Worm (Caenorhabditis elegans) whole organism, early embryonic: ENCODE results near the gene sra-32.

ENCODE experiments used
- B0310.2 ChIP-seq: sonication (generic microtip); optimal IDR thresholded peaks from 2 replicates; lab custom pipeline; 2016; ENCODE audit warnings: mild to moderate bottlenecking, missing genetic modification characterization, missing compliant biosample characterization
- aly-1 ChIP-seq: sonication (generic microtip); optimal IDR thresholded peaks from 2 replicates; lab custom pipeline; 2016; ENCODE audit warnings: missing genetic modification characterization, missing compliant biosample characterization
- ama-1 ChIP-seq: fragments of 150-350 bp; optimal IDR thresholded peaks from 2 replicates; lab custom pipeline; 2014

DNA sequence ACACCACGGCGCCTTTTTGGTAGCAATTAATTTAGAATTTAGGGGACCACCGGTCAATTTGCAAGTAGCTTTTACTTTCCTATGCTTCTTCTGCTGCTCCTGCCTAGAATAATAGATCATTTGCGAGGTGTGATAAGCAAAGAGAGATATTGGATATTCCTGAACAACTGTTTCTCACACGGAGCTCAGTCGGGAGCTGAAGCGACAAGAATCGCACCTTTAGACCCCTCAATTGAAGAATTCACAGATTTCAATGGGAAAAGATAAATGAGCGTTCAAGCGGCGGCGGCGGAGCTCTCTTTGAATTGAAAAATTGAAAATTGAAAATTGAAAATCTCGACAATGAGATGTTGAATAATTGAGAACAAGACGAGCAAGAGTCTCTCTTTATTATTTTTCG is 40.8 kb upstream of the sra-32 start:
- TF ChIP-seq ama-1 (no peak), B0310.2 (tag; lab: Kevin White, UChicago) (no peak), aly-1 (tag; lab: Kevin White, UChicago) (no peak)
